Worm (Caenorhabditis elegans) whole organism, L3 larva: ENCODE data around the gene Y44A6B.3.
A peak's percentile ranks its signal among the peaks of the same experiment; 100 is the strongest.

Source experiments
- R02D3.7 ChIP-seq: fragments of 150-350 bp; optimal IDR thresholded peaks from 2 replicates; lab custom pipeline; 2014; ENCODE audit warnings: missing biosample characterization, missing genetic modification characterization
- ama-1 ChIP-seq: fragments of 150-350 bp; optimal IDR thresholded peaks from 2 replicates; lab custom pipeline; 2018
- ceh-16 ChIP-seq: sonication (generic microtip); optimal IDR thresholded peaks from 2 replicates; lab custom pipeline; 2017; ENCODE audit warnings: missing biosample characterization, missing genetic modification characterization
- ceh-28 ChIP-seq: fragments of 150-350 bp; optimal IDR thresholded peaks from 2 replicates; lab custom pipeline; 2014; ENCODE audit warnings: missing biosample characterization, missing genetic modification reagents, missing genetic modification characterization
- ceh-82 ChIP-seq: fragments of 150-350 bp; optimal IDR thresholded peaks from 2 replicates; lab custom pipeline; 2014; ENCODE audit warnings: missing biosample characterization, missing genetic modification characterization
- daf-12 ChIP-seq: fragments of 150-350 bp; optimal IDR thresholded peaks from 2 replicates; lab custom pipeline; 2014; ENCODE audit warnings: missing biosample characterization, missing genetic modification reagents, missing genetic modification characterization
- egl-5 ChIP-seq: fragments of 150-350 bp; optimal IDR thresholded peaks from 2 replicates; lab custom pipeline; 2017; ENCODE audit warnings: missing biosample characterization, missing genetic modification reagents, missing genetic modification characterization, inconsistent platforms
- elt-1 ChIP-seq: fragments of 150-350 bp; optimal IDR thresholded peaks from 2 replicates; lab custom pipeline; 2014; ENCODE audit warnings: missing biosample characterization, missing genetic modification characterization
- elt-3 ChIP-seq, 3 experiments: fragments of 150-350 bp in 1 of 3; sonication (generic microtip) in 2 of 3; optimal IDR thresholded peaks; 2 replicates in 2 of 3; 4 replicates in 1 of 3; lab custom pipeline; 2014 to 2017; ENCODE audit warnings: missing biosample characterization in 3 of 3, missing genetic modification characterization in 3 of 3
- fkh-10 ChIP-seq: sonication (generic microtip); optimal IDR thresholded peaks from 2 replicates; lab custom pipeline; 2017; ENCODE audit warnings: missing biosample characterization, missing genetic modification reagents, missing genetic modification characterization
- fkh-2 ChIP-seq: fragments of 150-350 bp; optimal IDR thresholded peaks from 2 replicates; lab custom pipeline; 2014; ENCODE audit warnings: missing biosample characterization, missing genetic modification reagents, missing genetic modification characterization
- hmg-11 ChIP-seq: sonication (generic microtip); optimal IDR thresholded peaks from 2 replicates; lab custom pipeline; 2016; ENCODE audit warnings: missing genetic modification characterization, missing compliant biosample characterization
- lin-15B ChIP-seq: fragments of 150-350 bp; optimal IDR thresholded peaks from 2 replicates; lab custom pipeline; 2014; ENCODE audit warnings: missing biosample characterization, missing genetic modification characterization
- mdl-1 ChIP-seq: fragments of 150-350 bp; optimal IDR thresholded peaks from 2 replicates; lab custom pipeline; 2014; ENCODE audit warnings: missing biosample characterization, missing genetic modification characterization
- nfya-1 ChIP-seq: sonication (generic microtip); optimal IDR thresholded peaks from 2 replicates; lab custom pipeline; 2017; ENCODE audit warnings: missing genetic modification characterization, mild to moderate bottlenecking, missing compliant biosample characterization, antibody characterized with exemption, moderate library complexity; ENCODE audit not compliant: insufficient read depth
- nhr-11 ChIP-seq: fragments of 150-350 bp; optimal IDR thresholded peaks from 2 replicates; lab custom pipeline; 2014; ENCODE audit warnings: missing biosample characterization, missing genetic modification characterization
- nhr-23 ChIP-seq: fragments of 150-350 bp; optimal IDR thresholded peaks from 2 replicates; lab custom pipeline; 2014; ENCODE audit warnings: missing biosample characterization, missing genetic modification reagents, missing genetic modification characterization
- nhr-237 ChIP-seq: fragments of 150-350 bp; optimal IDR thresholded peaks from 2 replicates; lab custom pipeline; 2014; ENCODE audit warnings: missing biosample characterization, missing genetic modification characterization
- nhr-28 ChIP-seq: fragments of 150-350 bp; optimal IDR thresholded peaks from 2 replicates; lab custom pipeline; 2014; ENCODE audit warnings: missing biosample characterization, missing genetic modification characterization
- nhr-67 ChIP-seq: fragments of 150-350 bp; optimal IDR thresholded peaks from 2 replicates; lab custom pipeline; 2014; ENCODE audit warnings: missing biosample characterization, missing genetic modification characterization
- nhr-77 ChIP-seq: fragments of 150-350 bp; optimal IDR thresholded peaks from 2 replicates; lab custom pipeline; 2014; ENCODE audit warnings: missing biosample characterization, missing genetic modification characterization
- pha-4 ChIP-seq: fragments of 150-350 bp; optimal IDR thresholded peaks from 2 replicates; lab custom pipeline; 2014; ENCODE audit warnings: missing biosample characterization, missing genetic modification reagents, missing genetic modification characterization
- pqm-1 ChIP-seq: fragments of 150-350 bp; optimal IDR thresholded peaks from 2 replicates; lab custom pipeline; 2017; ENCODE audit warnings: missing biosample characterization, missing genetic modification characterization, inconsistent platforms
- skn-1 ChIP-seq: fragments of 150-350 bp; optimal IDR thresholded peaks from 2 replicates; lab custom pipeline; 2014; ENCODE audit warnings: missing biosample characterization, missing genetic modification characterization
- snpc-4 ChIP-seq: fragments of 150-350 bp; optimal IDR thresholded peaks from 2 replicates; lab custom pipeline; 2014; ENCODE audit warnings: missing biosample characterization, missing genetic modification characterization
- tbx-2 ChIP-seq: sonication (generic microtip); optimal IDR thresholded peaks from 2 replicates; lab custom pipeline; 2016; ENCODE audit warnings: mild to moderate bottlenecking, missing genetic modification characterization, missing compliant biosample characterization
- unc-62 ChIP-seq: fragments of 150-350 bp; sonication (generic microtip); optimal IDR thresholded peaks from 4 replicates; lab custom pipeline; 2014; ENCODE audit warnings: missing biosample characterization, missing genetic modification reagents, missing genetic modification characterization
- ztf-4 ChIP-seq: fragments of 150-350 bp; optimal IDR thresholded peaks from 2 replicates; lab custom pipeline; 2014; ENCODE audit warnings: missing biosample characterization, missing genetic modification characterization

Gene Y44A6B.3

ce11 chrV:20680189-20680588 lies 41.9 kb upstream of the Y44A6B.3 start:
- TF ChIP-seq ceh-16 (no peak), fkh-10 (GFP tag; lab: Kevin White, UChicago) (no peak), hmg-11 (no peak), lin-15B (no peak), ztf-4 (no peak), pha-4 (tag; lab: Kevin White, UChicago) (no peak), unc-62 (GFP tag; lab: Kevin White, UChicago) (no peak), ceh-28 (tag; lab: Kevin White, UChicago) (no peak), nhr-11 (tag; lab: Kevin White, UChicago) (no peak), ceh-82 (no peak), R02D3.7 (tag; lab: Kevin White, UChicago) (no peak)

ce11 chrV:20670625-20671024 lies 32.4 kb upstream of the Y44A6B.3 start:
- TF ChIP-seq skn-1 (tag; lab: Kevin White, UChicago): no peak
- TF ChIP-seq elt-3 (tag; optimal IDR thresholded peaks at IDR 0.05; lab: Kevin White, UChicago): no peak
- TF ChIP-seq tbx-2 (tag; lab: Kevin White, UChicago): no peak
- no peak for TF ChIP-seq ceh-82
- TF ChIP-seq unc-62 (GFP tag; lab: Kevin White, UChicago): no peak
- no peak for TF ChIP-seq ztf-4
- TF ChIP-seq egl-5 (tag; lab: Kevin White, UChicago): no peak
- TF ChIP-seq ceh-28 (tag; lab: Kevin White, UChicago): no peak
- TF ChIP-seq snpc-4 (tag; lab: Kevin White, UChicago): no peak

ce11 chrV:20666905-20667304 lies 28.7 kb upstream of the Y44A6B.3 start, which contains the start of gene mlt-11:
Gene mlt-11, plus strand, starts transcription at chrV:20667205.
- TF ChIP-seq pha-4 (tag; lab: Kevin White, UChicago) (no peak), fkh-10 (GFP tag; lab: Kevin White, UChicago) (no peak), R02D3.7 (tag; lab: Kevin White, UChicago) (no peak)
- TF ChIP-seq, all 47 proteins: peak for 0

- TF ChIP-seq nhr-23 (tag; lab: Kevin White, UChicago) (peak; percentile 37), nhr-28 (tag; lab: Kevin White, UChicago) (no peak)
These were observed 26.7 kb upstream of the Y44A6B.3 start for ce11 chrV:20664930-20665329.

- TF ChIP-seq hmg-11 (no peak), pqm-1 (tag; lab: Kevin White, UChicago) (no peak), nhr-23 (tag; lab: Kevin White, UChicago) (no peak), unc-62 (GFP tag; lab: Kevin White, UChicago) (no peak), fkh-2 (tag; lab: Kevin White, UChicago) (no peak)
- TF ChIP-seq, all 47 proteins: peak for 0
These were observed 25.5 kb upstream of the Y44A6B.3 start for ce11 chrV:20663736-20664135.

- TF ChIP-seq nhr-23 (tag; lab: Kevin White, UChicago): peak; percentile 74
- no peak for TF ChIP-seq nhr-77 (tag; lab: Kevin White, UChicago)
These were observed 24.2 kb upstream of the Y44A6B.3 start for ce11 chrV:20662474-20662873.

- no peak for TF ChIP-seq nhr-28 (tag; lab: Kevin White, UChicago)
- TF ChIP-seq nhr-67 (tag; lab: Kevin White, UChicago): no peak
- TF ChIP-seq ama-1 (lab: Kevin White, UChicago): no peak
- no peak for TF ChIP-seq nhr-23 (tag; lab: Kevin White, UChicago)
- TF ChIP-seq ceh-82: no peak
- no peak for TF ChIP-seq nfya-1 (tag; lab: Kevin White, UChicago)
- TF ChIP-seq mdl-1 (tag; lab: Kevin White, UChicago): no peak
- no peak for TF ChIP-seq nhr-77 (tag; lab: Kevin White, UChicago)
- no peak for TF ChIP-seq nhr-237
- no peak for TF ChIP-seq daf-12
- TF ChIP-seq snpc-4 (tag; lab: Kevin White, UChicago): no peak
- no peak for TF ChIP-seq elt-1 (tag; lab: Kevin White, UChicago)
These were observed 21.8 kb upstream of the Y44A6B.3 start, which contains the start of gene W01F3.2 for ce11 chrV:20660025-20660424. Gene W01F3.2, plus strand, starts transcription at chrV:20660325.
